Worm (Caenorhabditis elegans) whole organism, young adult: ENCODE data around the gene R05G6.4.

Experiments used
- B0261.1 ChIP-seq: sonication (generic microtip); optimal IDR thresholded peaks from 2 replicates; lab custom pipeline; 2016; ENCODE audit warnings: mild to moderate bottlenecking, missing genetic modification characterization, moderate library complexity, missing compliant biosample characterization
- C17E4.6 ChIP-seq: fragments of 200-800 bp; sonication (Bioruptor generic); IDR thresholded peaks from 2 replicates; pipeline ENCODE4 v1.3.6; 2022; ENCODE audit warnings: missing genetic modification reagents, missing genetic modification characterization, missing compliant biosample characterization
- D2030.7 ChIP-seq: fragments of 200-800 bp; sonication (Bioruptor generic); IDR thresholded peaks from 2 replicates; pipeline ENCODE4 v1.3.6; 2022; ENCODE audit warnings: missing genetic modification reagents, missing genetic modification characterization, missing compliant biosample characterization
- F23B12.7 ChIP-seq: sonication (generic microtip); optimal IDR thresholded peaks from 2 replicates; lab custom pipeline; 2017; ENCODE audit warnings: missing genetic modification characterization, mild to moderate bottlenecking, missing compliant biosample characterization, antibody characterized with exemption, moderate library complexity; ENCODE audit not compliant: insufficient read depth
- F39B2.1 ChIP-seq: fragments of 200-800 bp; sonication (Bioruptor generic); IDR thresholded peaks from 2 replicates; pipeline ENCODE4 v1.3.6; 2022; ENCODE audit warnings: missing genetic modification reagents, missing genetic modification characterization, missing compliant biosample characterization
- F57C9.4 ChIP-seq: sonication (generic microtip); optimal IDR thresholded peaks from 2 replicates; lab custom pipeline; 2017; ENCODE audit warnings: mild to moderate bottlenecking, missing genetic modification characterization, missing compliant biosample characterization
- K12H6.12 ChIP-seq: fragments of 200-800 bp; sonication (Bioruptor generic); optimal IDR thresholded peaks from 2 replicates; lab custom pipeline; 2018; ENCODE audit warnings: mild to moderate bottlenecking, missing genetic modification characterization, missing compliant biosample characterization
- T07F8.4 ChIP-seq: sonication (generic microtip); optimal IDR thresholded peaks from 2 replicates; lab custom pipeline; 2016; ENCODE audit warnings: mild to moderate bottlenecking, missing genetic modification characterization, moderate library complexity, missing compliant biosample characterization
- Y53F4B.3 ChIP-seq: fragments of 200-800 bp; sonication (Bioruptor generic); IDR thresholded peaks from 2 replicates; pipeline ENCODE4 v1.3.6; 2022; ENCODE audit warnings: missing genetic modification reagents, missing genetic modification characterization, missing compliant biosample characterization
- Y56A3A.18 ChIP-seq: fragments of 200-800 bp; sonication (Bioruptor generic); IDR thresholded peaks from 2 replicates; pipeline ENCODE4 v1.3.6; 2022; ENCODE audit warnings: missing genetic modification reagents, missing genetic modification characterization, missing compliant biosample characterization
- Y67H2A.10 ChIP-seq: fragments of 200-800 bp; sonication (Bioruptor generic); conservative IDR thresholded peaks from 2 replicates; pipeline ENCODE4 v1.3.6; 2022; ENCODE audit warnings: missing genetic modification reagents, missing genetic modification characterization, missing compliant biosample characterization
- Y79H2A.3 ChIP-seq: fragments of 200-800 bp; sonication (Bioruptor generic); conservative IDR thresholded peaks from 2 replicates; pipeline ENCODE4 v1.3.6; 2022; ENCODE audit warnings: missing genetic modification reagents, missing genetic modification characterization, missing compliant biosample characterization
- ZK185.1 ChIP-seq: sonication (generic microtip); optimal IDR thresholded peaks from 2 replicates; lab custom pipeline; 2016; ENCODE audit warnings: mild to moderate bottlenecking, missing genetic modification characterization, missing compliant biosample characterization; ENCODE audit not compliant: poor library complexity, severe bottlenecking
- akir-1 ChIP-seq: fragments of 200-800 bp; sonication (Bioruptor generic); optimal IDR thresholded peaks from 2 replicates; lab custom pipeline; 2018; ENCODE audit warnings: mild to moderate bottlenecking, missing genetic modification characterization, moderate library complexity, missing compliant biosample characterization
- athp-1 ChIP-seq: sonication (generic microtip); optimal IDR thresholded peaks from 2 replicates; lab custom pipeline; 2017; ENCODE audit warnings: mild to moderate bottlenecking, missing genetic modification characterization, missing compliant biosample characterization
- attf-5 ChIP-seq: fragments of 200-800 bp; sonication (Bioruptor generic); optimal IDR thresholded peaks from 2 replicates; lab custom pipeline; 2018; ENCODE audit warnings: mild to moderate bottlenecking, missing genetic modification characterization, missing compliant biosample characterization
- cebp-1 ChIP-seq, 2 experiments: fragments of 200-800 bp in 1 of 2; sonication (Bioruptor generic) in 1 of 2; sonication (generic microtip) in 1 of 2; IDR thresholded peaks in 1 of 2; optimal IDR thresholded peaks in 1 of 2; 2 replicates each; pipeline versions ENCODE4 v1.3.6 to Lab custom; 2017 to 2022; ENCODE audit warnings: missing compliant biosample characterization in 2 of 2, missing genetic modification characterization in 2 of 2, mild to moderate bottlenecking in 1 of 2, missing genetic modification reagents in 1 of 2, moderate library complexity in 1 of 2
- ceh-58 ChIP-seq: fragments of 200-800 bp; sonication (Bioruptor generic); IDR thresholded peaks from 2 replicates; pipeline ENCODE4 v1.3.6; 2022; ENCODE audit warnings: missing genetic modification characterization, missing compliant biosample characterization
- ceh-79 ChIP-seq: sonication (generic microtip); optimal IDR thresholded peaks from 2 replicates; lab custom pipeline; 2017; ENCODE audit warnings: mild to moderate bottlenecking, missing genetic modification characterization, missing compliant biosample characterization
- efl-1 ChIP-seq: fragments of 150-350 bp; optimal IDR thresholded peaks from 2 replicates; lab custom pipeline; 2014; ENCODE audit warnings: missing biosample characterization, missing genetic modification reagents, missing genetic modification characterization
- egl-18 ChIP-seq: fragments of 200-800 bp; sonication (Bioruptor generic); IDR thresholded peaks from 2 replicates; pipeline ENCODE4 v1.3.6; 2022; ENCODE audit warnings: missing genetic modification reagents, missing genetic modification characterization, missing compliant biosample characterization
- egl-44 ChIP-seq: fragments of 200-800 bp; sonication (Bioruptor generic); IDR thresholded peaks from 2 replicates; pipeline ENCODE4 v1.3.6; 2022; ENCODE audit warnings: missing genetic modification reagents, missing genetic modification characterization, missing compliant biosample characterization
- ets-4 ChIP-seq: fragments of 200-800 bp; sonication (Bioruptor generic); optimal IDR thresholded peaks from 2 replicates; lab custom pipeline; 2018; ENCODE audit warnings: mild to moderate bottlenecking, missing genetic modification characterization, missing compliant biosample characterization
- fkh-3 ChIP-seq: sonication (generic microtip); optimal IDR thresholded peaks from 2 replicates; lab custom pipeline; 2016; ENCODE audit warnings: mild to moderate bottlenecking, missing genetic modification characterization, missing compliant biosample characterization
- gei-17 ChIP-seq: fragments of 200-800 bp; sonication (Bioruptor generic); optimal IDR thresholded peaks from 2 replicates; lab custom pipeline; 2018; ENCODE audit warnings: mild to moderate bottlenecking, missing genetic modification characterization, missing compliant biosample characterization
- hrde-1 ChIP-seq: sonication (generic microtip); optimal IDR thresholded peaks from 2 replicates; lab custom pipeline; 2016; ENCODE audit warnings: missing genetic modification characterization, mild to moderate bottlenecking, missing compliant biosample characterization, moderate library complexity, missing genotype, missing genetic modification reagents, borderline replicate concordance
- lin-26 ChIP-seq: fragments of 200-800 bp; sonication (Bioruptor generic); IDR thresholded peaks from 2 replicates; pipeline ENCODE4 v1.3.6; 2022; ENCODE audit warnings: missing genetic modification reagents, missing genetic modification characterization, missing compliant biosample characterization
- lin-35 ChIP-seq, 3 experiments: fragments of 150-350 bp in 2 of 3; sonication (generic microtip) in 1 of 3; optimal IDR thresholded peaks; 2 replicates each; lab custom pipeline; 2014 to 2018; ENCODE audit warnings: missing biosample characterization in 3 of 3, missing genetic modification characterization in 3 of 3, missing genetic modification reagents in 3 of 3
- madf-6 ChIP-seq: fragments of 200-800 bp; sonication (Bioruptor generic); IDR thresholded peaks from 2 replicates; pipeline ENCODE4 v1.3.6; 2022; ENCODE audit warnings: missing genetic modification reagents, missing genetic modification characterization, missing compliant biosample characterization
- madf-8 ChIP-seq: fragments of 200-800 bp; sonication (Bioruptor generic); conservative IDR thresholded peaks from 2 replicates; pipeline ENCODE4 v1.3.6; 2022; ENCODE audit warnings: missing genetic modification reagents, missing genetic modification characterization, missing compliant biosample characterization
- mes-4 ChIP-seq: sonication (generic microtip); optimal IDR thresholded peaks from 2 replicates; lab custom pipeline; 2016; ENCODE audit warnings: missing genotype, missing genetic modification characterization, missing compliant biosample characterization
- nfya-1 ChIP-seq: sonication (generic microtip); optimal IDR thresholded peaks from 2 replicates; lab custom pipeline; 2017; ENCODE audit warnings: antibody characterized with exemption, missing compliant biosample characterization, missing genetic modification characterization, borderline replicate concordance; ENCODE audit not compliant: insufficient read depth
- nfya-2 ChIP-seq: fragments of 200-800 bp; sonication (Bioruptor generic); IDR thresholded peaks from 2 replicates; pipeline ENCODE4 v1.3.6; 2022; ENCODE audit warnings: missing genetic modification reagents, missing genetic modification characterization, missing compliant biosample characterization
- nfyb-1 ChIP-seq: fragments of 200-800 bp; sonication (Bioruptor generic); IDR thresholded peaks from 2 replicates; pipeline ENCODE4 v1.3.6; 2022; ENCODE audit warnings: missing genetic modification reagents, missing genetic modification characterization, missing compliant biosample characterization
- nhr-90 ChIP-seq: sonication (generic microtip); optimal IDR thresholded peaks from 2 replicates; lab custom pipeline; 2016; ENCODE audit warnings: missing genotype, mild to moderate bottlenecking, missing genetic modification characterization, missing compliant biosample characterization
- pbrm-1 ChIP-seq: fragments of 200-800 bp; sonication (Bioruptor generic); IDR thresholded peaks from 2 replicates; pipeline ENCODE4 v1.3.6; 2022; ENCODE audit warnings: missing genetic modification reagents, missing genetic modification characterization, missing compliant biosample characterization
- pha-4 ChIP-seq: fragments of 150-350 bp; sonication (generic microtip); optimal IDR thresholded peaks from 2 replicates; lab custom pipeline; 2014; ENCODE audit warnings: missing biosample characterization, missing genetic modification reagents, missing genetic modification characterization
- rpc-1 ChIP-seq, 2 experiments: fragments of 150-350 bp in 1 of 2; sonication (generic microtip) in 1 of 2; optimal IDR thresholded peaks; 2 replicates each; lab custom pipeline; 2014 to 2018; ENCODE audit warnings: missing biosample characterization in 1 of 2, missing genetic modification characterization in 1 of 2, missing genetic modification reagents in 1 of 2, missing genotype in 1 of 2
- sdz-38 ChIP-seq: sonication (generic microtip); optimal IDR thresholded peaks from 2 replicates; lab custom pipeline; 2016; ENCODE audit warnings: missing genotype, missing genetic modification characterization, missing compliant biosample characterization
- sea-2 ChIP-seq: fragments of 200-800 bp; sonication (Bioruptor generic); IDR thresholded peaks from 2 replicates; pipeline ENCODE4 v1.3.6; 2022; ENCODE audit warnings: missing genetic modification characterization, missing compliant biosample characterization
- snpc-1.3 ChIP-seq: sonication (generic microtip); optimal IDR thresholded peaks from 2 replicates; lab custom pipeline; 2017; ENCODE audit warnings: missing genetic modification characterization, mild to moderate bottlenecking, missing compliant biosample characterization, antibody characterized with exemption, moderate library complexity, missing genotype, missing genetic modification reagents; ENCODE audit not compliant: insufficient read depth
- tlf-1 ChIP-seq: fragments of 200-800 bp; sonication (Bioruptor generic); optimal IDR thresholded peaks from 2 replicates; lab custom pipeline; 2018; ENCODE audit warnings: mild to moderate bottlenecking, missing genetic modification characterization, missing compliant biosample characterization
- zim-3 ChIP-seq: sonication (generic microtip); optimal IDR thresholded peaks from 2 replicates; lab custom pipeline; 2017; ENCODE audit warnings: mild to moderate bottlenecking, missing genetic modification characterization, moderate library complexity, missing compliant biosample characterization
- ztf-22 ChIP-seq: fragments of 200-800 bp; sonication (Bioruptor generic); optimal IDR thresholded peaks from 2 replicates; lab custom pipeline; 2018; ENCODE audit warnings: mild to moderate bottlenecking, missing genetic modification characterization, moderate library complexity, missing compliant biosample characterization
- ztf-3 ChIP-seq: fragments of 200-800 bp; sonication (Bioruptor generic); optimal IDR thresholded peaks from 2 replicates; lab custom pipeline; 2018; ENCODE audit warnings: mild to moderate bottlenecking, missing genetic modification characterization, missing compliant biosample characterization
- ztf-6 ChIP-seq: fragments of 200-800 bp; sonication (Bioruptor generic); IDR thresholded peaks from 2 replicates; pipeline ENCODE4 v1.3.6; 2022; ENCODE audit warnings: missing genetic modification reagents, missing genetic modification characterization, missing compliant biosample characterization

The R05G6.4 gene

DNA sequence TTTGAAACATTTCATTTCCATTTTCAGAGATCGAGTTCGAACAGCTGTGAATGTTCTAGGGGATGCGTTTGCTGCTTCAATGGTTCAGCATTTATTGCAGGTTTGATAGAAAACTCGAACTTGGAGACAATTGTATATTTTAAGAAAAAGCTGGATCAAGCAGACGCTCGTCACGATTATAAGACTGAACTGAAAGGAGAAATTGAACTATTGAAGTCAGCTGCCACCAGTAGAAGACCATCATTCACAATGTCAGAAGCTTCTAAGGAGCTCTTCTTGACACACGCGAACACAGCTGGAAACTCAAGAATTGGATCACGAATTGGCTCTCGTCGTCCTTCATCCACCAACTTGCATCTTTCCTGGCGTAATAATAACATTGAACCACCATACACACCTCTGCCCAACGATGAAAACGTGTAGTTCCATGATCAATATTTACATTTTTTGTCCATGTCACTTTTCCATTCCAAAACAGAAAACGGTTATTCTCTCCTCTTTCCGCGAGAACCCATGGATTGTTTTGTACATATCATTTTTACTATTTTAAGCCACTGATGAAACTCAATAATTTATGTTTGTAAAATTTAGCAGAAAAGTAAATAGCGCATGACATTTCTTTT is 7.1 kb upstream of the R05G6.4 start (continued):
- TF ChIP-seq ets-4 (no peak), F57C9.4 (tag; lab: Kevin White, UChicago) (peak; percentile 43), egl-44 (no peak), zim-3 (tag; lab: Kevin White, UChicago) (no peak), athp-1 (tag; lab: Kevin White, UChicago) (peak; percentile 52), ZK185.1 (tag; lab: Kevin White, UChicago) (peak; percentile 67), sea-2 (GFP tag; lab: Robert Waterston, UW) (no peak), Y53F4B.3 (GFP tag; lab: Robert Waterston, UW) (no peak), C17E4.6 (GFP tag; lab: Robert Waterston, UW) (no peak), mes-4 (tag; lab: Kevin White, UChicago) (peak; percentile 15), Y67H2A.10 (no peak), ceh-58 (GFP tag; lab: Robert Waterston, UW) (no peak), Y79H2A.3 (0 out of 2 replicates have a peak, but pooled peaks have one; percentile 46), akir-1 (GFP tag; lab: Kevin White, UChicago) (no peak), nfya-2 (GFP tag; lab: Robert Waterston, UW) (no peak), lin-26 (GFP tag; lab: Robert Waterston, UW) (peak; percentile 55; the same call in 1 of the 2 replicates), snpc-1.3 (tag; lab: Kevin White, UChicago) (peak; percentile 78), ceh-79 (tag; lab: Kevin White, UChicago) (no peak), sdz-38 (no peak), F23B12.7 (tag; lab: Kevin White, UChicago) (no peak), lin-35 (GFP tag; optimal IDR thresholded peaks at IDR 0.05; lab: Kevin White, UChicago) (peak in 1 of 3 experiments; percentile 20), F39B2.1 (GFP tag; lab: Robert Waterston, UW) (0 out of 2 replicates have a peak, but pooled peaks have one; percentile 40), cebp-1 (GFP tag; IDR thresholded peaks at IDR 0.05; lab: Robert Waterston, UW) (no peak), cebp-1 (tag; optimal IDR thresholded peaks at IDR 0.05; lab: Kevin White, UChicago) (peak; percentile 65), nfya-1 (tag; lab: Kevin White, UChicago) (no peak), fkh-3 (tag; lab: Kevin White, UChicago) (no peak), pha-4 (peak; percentile 36), ztf-3 (GFP tag; lab: Kevin White, UChicago) (no peak), madf-6 (GFP tag; lab: Robert Waterston, UW) (peak; percentile 48), madf-8 (GFP tag; lab: Robert Waterston, UW) (no peak), pbrm-1 (GFP tag; lab: Robert Waterston, UW) (peak; percentile 61; the same call in 1 of the 2 replicates), attf-5 (peak; percentile 1), tlf-1 (GFP tag; lab: Kevin White, UChicago) (peak; percentile 77), nhr-90 (tag; lab: Kevin White, UChicago) (peak; percentile 38), efl-1 (no peak), hrde-1 (tag; lab: Kevin White, UChicago) (peak; percentile 78), Y56A3A.18 (GFP tag; lab: Robert Waterston, UW) (0 out of 2 replicates have a peak, but pooled peaks have one; percentile 21), K12H6.12 (tag; lab: Kevin White, UChicago) (no peak), ztf-6 (GFP tag; lab: Robert Waterston, UW) (no peak), nfyb-1 (GFP tag; lab: Robert Waterston, UW) (0 out of 2 replicates have a peak, but pooled peaks have one; percentile 42), B0261.1 (no peak), ztf-22 (GFP tag; lab: Kevin White, UChicago) (peak; percentile 70), rpc-1 (optimal IDR thresholded peaks at IDR 0.05; lab: Kevin White, UChicago) (no peak), rpc-1 (tag; optimal IDR thresholded peaks at IDR 0.05; lab: Kevin White, UChicago) (no peak), T07F8.4 (tag; lab: Kevin White, UChicago) (no peak), egl-18 (no peak), D2030.7 (GFP tag; lab: Robert Waterston, UW) (peak; percentile 34; the same call in 1 of the 2 replicates), gei-17 (no peak)
